Fruit fly (Drosophila melanogaster) whole organism, pupa: ENCODE results near the gene Klp61F.

Source experiments
- CG10348 ChIP-seq: fragments of 200-800 bp; sonication (Bioruptor generic); IDR thresholded peaks from 2 replicates; pipeline ENCODE4 v1.3.6; 2022; ENCODE audit warnings: missing biosample characterization, missing genetic modification characterization
- CG12605 ChIP-seq: fragments of 200-800 bp; sonication (Bioruptor generic); IDR thresholded peaks from 2 replicates; pipeline ENCODE4 v1.3.6; 2022; ENCODE audit warnings: missing biosample characterization, missing genetic modification characterization
- CG13204 ChIP-seq: fragments of 200-800 bp; sonication (Bioruptor generic); optimal IDR thresholded peaks from 2 replicates; lab custom pipeline; 2018; ENCODE audit warnings: missing biosample characterization, mild to moderate bottlenecking, missing genetic modification characterization, moderate library complexity
- CG14655 ChIP-seq: fragments of 200-800 bp; sonication (Bioruptor generic); optimal IDR thresholded peaks from 3 replicates; lab custom pipeline; 2017; ENCODE audit warnings: mild to moderate bottlenecking, missing biosample characterization, missing genetic modification reagents, missing genetic modification characterization
- CG15710 ChIP-seq: fragments of 200-800 bp; sonication (Bioruptor generic); optimal IDR thresholded peaks from 2 replicates; lab custom pipeline; 2018; ENCODE audit warnings: missing biosample characterization, mild to moderate bottlenecking, missing genetic modification characterization, moderate library complexity
- CG17806 ChIP-seq: fragments of 200-800 bp; sonication (Bioruptor generic); optimal IDR thresholded peaks from 2 replicates; lab custom pipeline; 2018; ENCODE audit warnings: missing biosample characterization, mild to moderate bottlenecking, missing genetic modification characterization, moderate library complexity
- CG32121 ChIP-seq: fragments of 200-800 bp; sonication (Bioruptor generic); IDR thresholded peaks from 2 replicates; pipeline ENCODE4 v1.3.6; 2022; ENCODE audit warnings: missing biosample characterization, missing genetic modification characterization
- CG34367 ChIP-seq: fragments of 200-800 bp; sonication (Bioruptor generic); optimal IDR thresholded peaks from 2 replicates; lab custom pipeline; 2018; ENCODE audit warnings: missing biosample characterization, mild to moderate bottlenecking, missing genetic modification characterization
- CG4496 ChIP-seq: fragments of 200-800 bp; sonication (Bioruptor generic); IDR thresholded peaks from 3 replicates; pipeline ENCODE4 v1.3.6; 2022; ENCODE audit warnings: missing biosample characterization, missing genetic modification characterization
- CG8159 ChIP-seq: fragments of 200-800 bp; sonication (Bioruptor generic); optimal IDR thresholded peaks from 3 replicates; lab custom pipeline; 2018; ENCODE audit warnings: missing biosample characterization, mild to moderate bottlenecking, missing genetic modification characterization, moderate library complexity
- CG8301 ChIP-seq: fragments of 200-800 bp; sonication (Bioruptor generic); optimal IDR thresholded peaks from 2 replicates; lab custom pipeline; 2018; ENCODE audit warnings: missing biosample characterization, mild to moderate bottlenecking, missing genetic modification characterization
- CG9948 ChIP-seq: fragments of 200-800 bp; sonication (Bioruptor generic); optimal IDR thresholded peaks from 2 replicates; lab custom pipeline; 2018; ENCODE audit warnings: missing biosample characterization, mild to moderate bottlenecking, missing genetic modification characterization, moderate library complexity
- D1 ChIP-seq: fragments of 200-800 bp; sonication (Bioruptor generic); optimal IDR thresholded peaks from 2 replicates; lab custom pipeline; 2018; ENCODE audit warnings: missing biosample characterization, mild to moderate bottlenecking, missing genetic modification characterization, moderate library complexity
- EcR ChIP-seq: fragments of 200-800 bp; sonication (Bioruptor generic); optimal IDR thresholded peaks from 3 replicates; lab custom pipeline; 2019; ENCODE audit warnings: missing biosample characterization, missing genetic modification characterization, mild to moderate bottlenecking, moderate library complexity, missing genetic modification reagents
- Pif1A ChIP-seq: fragments of 200-800 bp; sonication (Bioruptor generic); optimal IDR thresholded peaks from 3 replicates; lab custom pipeline; 2016; ENCODE audit warnings: missing biosample characterization, missing genetic modification characterization
- Pif1B ChIP-seq: fragments of 200-800 bp; sonication (Bioruptor generic); optimal IDR thresholded peaks from 3 replicates; lab custom pipeline; 2016; ENCODE audit warnings: missing biosample characterization, missing genetic modification characterization
- Snoo ChIP-seq: fragments of 200-800 bp; sonication (Bioruptor generic); optimal IDR thresholded peaks from 3 replicates; lab custom pipeline; 2017; ENCODE audit warnings: missing biosample characterization, mild to moderate bottlenecking, missing genetic modification characterization, inconsistent platforms
- fd96Ca ChIP-seq: fragments of 200-800 bp; sonication (Bioruptor generic); IDR thresholded peaks from 3 replicates; pipeline ENCODE4 v1.3.6; 2022; ENCODE audit warnings: missing biosample characterization, missing genetic modification characterization
- gl ChIP-seq: fragments of 200-800 bp; sonication (Bioruptor generic); optimal IDR thresholded peaks from 2 replicates; lab custom pipeline; 2018; ENCODE audit warnings: missing biosample characterization, mild to moderate bottlenecking, missing genetic modification characterization
- rn ChIP-seq: fragments of 200-800 bp; sonication (Bioruptor generic); IDR thresholded peaks from 2 replicates; pipeline ENCODE4 v1.3.6; 2022; ENCODE audit warnings: missing biosample characterization, missing genetic modification characterization

Gene Klp61F

DNA sequence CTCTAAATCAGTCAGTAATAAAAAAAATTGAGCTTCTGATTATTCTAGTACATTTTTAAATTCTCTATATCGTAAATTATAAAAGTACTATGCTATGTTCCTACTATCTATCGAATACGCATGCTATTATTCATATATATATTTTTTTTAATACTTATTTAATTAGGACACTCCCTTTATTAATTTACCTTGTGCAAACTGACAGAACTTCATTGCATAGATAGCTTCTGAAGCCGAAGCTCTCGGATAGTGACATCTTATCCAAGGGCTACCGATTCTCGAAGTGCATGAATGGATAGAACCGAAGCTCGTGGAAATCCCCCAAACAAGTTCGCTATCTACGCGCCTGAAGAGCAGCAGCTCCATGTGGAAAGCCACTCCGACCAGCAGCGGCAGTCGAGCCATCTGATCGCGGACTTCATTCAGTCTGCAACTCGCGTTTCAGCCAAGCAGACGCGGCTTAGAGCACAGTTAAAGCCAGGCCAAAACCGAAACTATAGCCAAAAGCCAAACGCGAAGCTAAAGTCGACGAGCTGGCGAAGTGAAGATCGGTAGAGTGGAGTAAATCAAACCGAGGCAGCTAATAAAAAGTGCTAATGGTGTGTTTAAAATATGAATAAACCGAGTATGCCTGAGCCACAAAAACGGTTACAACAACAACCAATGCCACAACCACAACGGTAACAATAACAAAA is 45.2 kb downstream of the Klp61F start, which contains the start of gene mwh:
mwh (plus strand) TSS at position 430 of the 695 bp plus-strand sequence.
- TF ChIP-seq CG8301 (tag; lab: Kevin White, UChicago) (peak; percentile 41), CG13204 (GFP tag; lab: Kevin White, UChicago) (no peak), CG34367 (no peak), CG14655 (GFP tag; lab: Kevin White, UChicago) (peak; percentile 31), rn (GFP tag; lab: Robert Waterston, UW) (no peak)

DNA sequence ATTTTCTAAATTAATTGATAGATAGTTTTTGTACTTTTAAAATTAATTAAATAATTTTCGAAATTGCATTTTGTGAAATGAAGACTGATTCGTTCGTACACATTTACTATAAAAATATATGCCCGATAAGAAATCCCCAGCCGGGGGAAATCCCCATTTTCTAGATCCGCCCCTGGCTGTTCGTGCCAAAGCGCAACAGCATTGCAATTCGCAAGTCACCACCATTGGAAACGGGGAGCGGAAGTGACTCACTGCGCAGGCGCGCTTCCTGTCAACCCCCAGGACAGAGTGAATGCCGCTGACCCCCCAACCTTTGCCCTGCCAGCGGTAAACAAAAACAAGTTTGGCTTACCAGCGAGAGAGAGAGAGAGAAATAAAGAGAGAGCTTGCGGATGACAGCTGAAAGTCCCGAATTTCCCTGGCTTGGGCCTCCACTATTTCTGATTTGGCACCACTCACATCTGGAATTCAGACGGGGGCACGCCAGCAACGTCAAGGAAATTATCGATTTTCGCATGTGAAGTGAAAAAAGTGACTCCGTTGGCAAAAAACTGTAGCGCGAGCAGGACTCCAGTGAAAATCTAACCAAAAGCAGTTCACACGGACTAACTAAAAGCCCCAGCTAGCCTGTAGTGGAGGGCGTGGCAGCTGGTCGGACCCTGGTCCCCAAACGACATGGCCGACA is 49.7 kb downstream of the Klp61F start, which contains the start of gene Aplip1:
Aplip1 (plus strand) TSS at position 450 of the 685 bp plus-strand sequence.
- TF ChIP-seq CG14655 (GFP tag; lab: Kevin White, UChicago) (no peak), CG8159 (tag; lab: Kevin White, UChicago) (no peak), fd96Ca (GFP tag; lab: Robert Waterston, UW) (0 out of 3 replicates have a peak, but pooled peaks have one; percentile 10), gl (tag; lab: Kevin White, UChicago) (no peak), CG15710 (tag; lab: Kevin White, UChicago) (no peak), CG4496 (peak; percentile 39; the same call in 1 of the 3 replicates), CG34367 (no peak), CG32121 (GFP tag; lab: Robert Waterston, UW) (no peak), CG10348 (GFP tag; lab: Robert Waterston, UW) (no peak), CG13204 (GFP tag; lab: Kevin White, UChicago) (no peak), CG12605 (peak; percentile 31; the same call in 1 of the 2 replicates), Pif1B (GFP tag; lab: Kevin White, UChicago) (no peak), CG8301 (tag; lab: Kevin White, UChicago) (no peak), rn (GFP tag; lab: Robert Waterston, UW) (no peak)

- TF ChIP-seq CG12605 (no peak), CG34367 (no peak), CG9948 (tag; lab: Kevin White, UChicago) (no peak), CG8301 (tag; lab: Kevin White, UChicago) (no peak), CG14655 (GFP tag; lab: Kevin White, UChicago) (no peak), CG32121 (GFP tag; lab: Robert Waterston, UW) (no peak), fd96Ca (GFP tag; lab: Robert Waterston, UW) (no peak), CG8159 (tag; lab: Kevin White, UChicago) (no peak), Pif1B (GFP tag; lab: Kevin White, UChicago) (no peak), rn (GFP tag; lab: Robert Waterston, UW) (no peak), CG15710 (tag; lab: Kevin White, UChicago) (no peak), CG10348 (GFP tag; lab: Robert Waterston, UW) (no peak), gl (tag; lab: Kevin White, UChicago) (no peak), CG4496 (no peak), Pif1A (GFP tag; lab: Kevin White, UChicago) (no peak), CG17806 (tag; lab: Kevin White, UChicago) (no peak), CG13204 (GFP tag; lab: Kevin White, UChicago) (no peak), D1 (tag; lab: Kevin White, UChicago) (no peak), EcR (no peak), Snoo (tag; lab: Kevin White, UChicago) (no peak)
Measured at dm6 chr3L:1195202-1195601, 50.5 kb downstream of the Klp61F start, which contains the start of gene LysX. LysX (minus strand) TSS chr3L:1195302.

- no peak for TF ChIP-seq CG4496
- no peak for TF ChIP-seq CG32121 (GFP tag; lab: Robert Waterston, UW)
- no peak for TF ChIP-seq D1 (tag; lab: Kevin White, UChicago)
- no peak for TF ChIP-seq CG8301 (tag; lab: Kevin White, UChicago)
- no peak for TF ChIP-seq CG17806 (tag; lab: Kevin White, UChicago)
- no peak for TF ChIP-seq CG13204 (GFP tag; lab: Kevin White, UChicago)
- no peak for TF ChIP-seq CG14655 (GFP tag; lab: Kevin White, UChicago)
- no peak for TF ChIP-seq fd96Ca (GFP tag; lab: Robert Waterston, UW)
- TF ChIP-seq CG9948 (tag; lab: Kevin White, UChicago): no peak
- TF ChIP-seq EcR: no peak
- no peak for TF ChIP-seq Snoo (tag; lab: Kevin White, UChicago)
- no peak for TF ChIP-seq Pif1B (GFP tag; lab: Kevin White, UChicago)
Measured at dm6 chr3L:1193123-1193844, 52.4 kb downstream of the Klp61F start, which contains the start of gene Trhn. Trhn (minus strand) TSS chr3L:1193173.
